Fruit fly (Drosophila melanogaster) whole organism, embryonic: Measurements from ENCODE around the gene siz.

Experiments used
- Abd-B ChIP-seq: fragments of 200-800 bp; sonication (Bioruptor generic); optimal IDR thresholded peaks from 2 replicates; lab custom pipeline; 2018; ENCODE audit warnings: missing biosample characterization, mild to moderate bottlenecking, missing genetic modification characterization, moderate library complexity
- B-H2 ChIP-seq: fragments of 200-800 bp; sonication (Bioruptor generic); optimal IDR thresholded peaks from 2 replicates; lab custom pipeline; 2018; ENCODE audit warnings: missing biosample characterization, mild to moderate bottlenecking, missing genetic modification characterization
- Bdp1 ChIP-seq: fragments of 200-800 bp; sonication (Bioruptor generic); optimal IDR thresholded peaks from 3 replicates; lab custom pipeline; 2016; ENCODE audit warnings: missing biosample characterization, missing genetic modification characterization
- Bteb2 ChIP-seq: fragments of 200-800 bp; sonication (Bioruptor generic); optimal IDR thresholded peaks from 2 replicates; lab custom pipeline; 2016; ENCODE audit warnings: missing biosample characterization, missing genetic modification characterization
- CG11696 ChIP-seq: fragments of 200-800 bp; sonication (Bioruptor generic); IDR thresholded peaks from 2 replicates; pipeline ENCODE4 v1.3.6; 2022; ENCODE audit warnings: missing biosample characterization, missing genetic modification characterization
- CG12071 ChIP-seq: fragments of 200-800 bp; sonication (Bioruptor generic); optimal IDR thresholded peaks from 3 replicates; lab custom pipeline; 2018; ENCODE audit warnings: missing biosample characterization, mild to moderate bottlenecking, missing genetic modification characterization
- CG12104 ChIP-seq: fragments of 200-800 bp; sonication (Bioruptor generic); optimal IDR thresholded peaks from 3 replicates; lab custom pipeline; 2016; ENCODE audit warnings: missing biosample characterization, missing genetic modification characterization
- CG12219 ChIP-seq: fragments of 200-800 bp; sonication (Bioruptor generic); optimal IDR thresholded peaks from 3 replicates; lab custom pipeline; 2018; ENCODE audit warnings: missing biosample characterization, mild to moderate bottlenecking, missing genetic modification characterization
- CG12391 ChIP-seq: fragments of 200-800 bp; sonication (Bioruptor generic); optimal IDR thresholded peaks from 3 replicates; lab custom pipeline; 2018; ENCODE audit warnings: missing biosample characterization, mild to moderate bottlenecking, missing genetic modification characterization, moderate library complexity
- CG13123 ChIP-seq: fragments of 200-800 bp; sonication (Bioruptor generic); optimal IDR thresholded peaks from 2 replicates; lab custom pipeline; 2016; ENCODE audit warnings: missing biosample characterization, missing genetic modification characterization
- CG13894 ChIP-seq: fragments of 200-800 bp; sonication (Bioruptor generic); optimal IDR thresholded peaks from 3 replicates; lab custom pipeline; 2018; ENCODE audit warnings: missing biosample characterization, mild to moderate bottlenecking, missing genetic modification characterization, moderate library complexity
- CG14014 ChIP-seq: fragments of 200-800 bp; sonication (Bioruptor generic); IDR thresholded peaks from 2 replicates; pipeline ENCODE4 v1.3.6; 2022; ENCODE audit warnings: missing biosample characterization, missing genetic modification characterization
- CG14965 ChIP-seq: fragments of 200-800 bp; sonication (Bioruptor generic); optimal IDR thresholded peaks from 2 replicates; lab custom pipeline; 2016; ENCODE audit warnings: missing biosample characterization, missing genetic modification characterization, borderline replicate concordance
- CG1647 ChIP-seq: fragments of 200-800 bp; sonication (Bioruptor generic); optimal IDR thresholded peaks from 3 replicates; lab custom pipeline; 2016; ENCODE audit warnings: missing biosample characterization, missing genetic modification characterization
- CG17829 ChIP-seq: fragments of 200-800 bp; optimal IDR thresholded peaks from 2 replicates; lab custom pipeline; 2019; ENCODE audit warnings: missing biosample characterization, mild to moderate bottlenecking, missing genetic modification characterization, moderate library complexity
- CG18476 ChIP-seq: fragments of 200-800 bp; sonication (Bioruptor generic); optimal IDR thresholded peaks from 2 replicates; lab custom pipeline; 2016; ENCODE audit warnings: missing biosample characterization, mild to moderate bottlenecking, missing genetic modification characterization
- CG2712 ChIP-seq: fragments of 200-800 bp; optimal IDR thresholded peaks from 3 replicates; lab custom pipeline; 2019; ENCODE audit warnings: missing biosample characterization, mild to moderate bottlenecking, missing genetic modification characterization, moderate library complexity
- CG32532 ChIP-seq: fragments of 200-800 bp; sonication (Bioruptor generic); IDR thresholded peaks from 2 replicates; pipeline ENCODE4 v1.3.6; 2022; ENCODE audit warnings: missing biosample characterization, missing genetic modification characterization
- CG3407 ChIP-seq: fragments of 200-800 bp; sonication (Bioruptor generic); optimal IDR thresholded peaks from 2 replicates; lab custom pipeline; 2018; ENCODE audit warnings: missing biosample characterization, mild to moderate bottlenecking, missing genetic modification characterization
- CG4404 ChIP-seq: fragments of 200-800 bp; sonication (Bioruptor generic); IDR thresholded peaks from 2 replicates; pipeline ENCODE4 v1.3.6; 2022; ENCODE audit warnings: missing biosample characterization, missing genetic modification characterization
- CG6175 ChIP-seq: fragments of 200-800 bp; sonication (Bioruptor generic); IDR thresholded peaks from 3 replicates; pipeline ENCODE4 v1.3.6; 2022; ENCODE audit warnings: missing biosample characterization, missing genetic modification characterization
- CG6765 ChIP-seq: fragments of 200-800 bp; sonication (Bioruptor generic); optimal IDR thresholded peaks from 3 replicates; lab custom pipeline; 2017; ENCODE audit warnings: missing biosample characterization, mild to moderate bottlenecking, missing genetic modification characterization
- CG7271 ChIP-seq: fragments of 200-800 bp; sonication (Bioruptor generic); optimal IDR thresholded peaks from 2 replicates; lab custom pipeline; 2018; ENCODE audit warnings: missing biosample characterization, mild to moderate bottlenecking, missing genetic modification characterization, moderate library complexity
- CG7786 ChIP-seq: fragments of 200-800 bp; sonication (Bioruptor generic); optimal IDR thresholded peaks from 2 replicates; lab custom pipeline; 2016; ENCODE audit warnings: missing biosample characterization, missing genetic modification characterization
- CG7928 ChIP-seq: fragments of 200-800 bp; sonication (Bioruptor generic); optimal IDR thresholded peaks from 2 replicates; lab custom pipeline; 2017; ENCODE audit warnings: missing biosample characterization, mild to moderate bottlenecking, missing genetic modification characterization
- CG9932 ChIP-seq: fragments of 200-800 bp; sonication (Bioruptor generic); IDR thresholded peaks from 2 replicates; pipeline ENCODE4 v1.3.6; 2022; ENCODE audit warnings: missing biosample characterization, missing genetic modification characterization
- Dbx ChIP-seq: fragments of 200-800 bp; sonication (Bioruptor generic); IDR thresholded peaks from 3 replicates; pipeline ENCODE4 v1.3.6; 2022; ENCODE audit warnings: missing biosample characterization, missing genetic modification characterization
- Dll ChIP-seq: fragments of 200-800 bp; sonication (Bioruptor generic); IDR thresholded peaks from 4 replicates; pipeline ENCODE4 v1.3.6; 2022; ENCODE audit warnings: missing biosample characterization, missing genetic modification characterization; ENCODE audit not compliant: partially characterized antibody
- HLH4C ChIP-seq: fragments of 200-800 bp; sonication (Bioruptor generic); IDR thresholded peaks from 3 replicates; pipeline ENCODE4 v1.3.6; 2022; ENCODE audit warnings: missing biosample characterization, missing genetic modification characterization; ENCODE audit not compliant: partially characterized antibody
- Hey ChIP-seq: fragments of 200-800 bp; sonication (Bioruptor generic); optimal IDR thresholded peaks from 3 replicates; lab custom pipeline; 2018; ENCODE audit warnings: missing biosample characterization, mild to moderate bottlenecking, missing genetic modification characterization
- Hr3 ChIP-seq: fragments of 200-800 bp; sonication (Bioruptor generic); optimal IDR thresholded peaks from 3 replicates; lab custom pipeline; 2016; ENCODE audit warnings: missing biosample characterization, missing genetic modification characterization
- MTF-1 ChIP-seq: fragments of 200-800 bp; sonication (Bioruptor generic); optimal IDR thresholded peaks from 2 replicates; lab custom pipeline; 2018; ENCODE audit warnings: missing biosample characterization, mild to moderate bottlenecking, missing genetic modification characterization, borderline replicate concordance
- Ravus ChIP-seq: fragments of 200-800 bp; sonication (Bioruptor generic); IDR thresholded peaks from 2 replicates; pipeline ENCODE4 v1.3.6; 2022; ENCODE audit warnings: missing biosample characterization, missing genetic modification characterization
- Rfx ChIP-seq: fragments of 200-800 bp; sonication (Bioruptor generic); IDR thresholded peaks from 2 replicates; pipeline ENCODE4 v1.3.6; 2022; ENCODE audit warnings: missing biosample characterization, missing genetic modification characterization
- Rx ChIP-seq: fragments of 200-800 bp; sonication (Bioruptor generic); IDR thresholded peaks from 2 replicates; pipeline ENCODE4 v1.3.6; 2022; ENCODE audit warnings: missing biosample characterization, missing genetic modification characterization
- Xrp1 ChIP-seq: fragments of 200-800 bp; sonication (Bioruptor generic); IDR thresholded peaks from 2 replicates; pipeline ENCODE4 v1.3.6; 2022; ENCODE audit warnings: missing biosample characterization, missing genetic modification characterization
- bsh ChIP-seq, 2 experiments: fragments of 200-800 bp; sonication (Bioruptor generic); optimal IDR thresholded peaks; 2 replicates each; lab custom pipeline; 2017 to 2018; ENCODE audit warnings: mild to moderate bottlenecking in 2 of 2, missing biosample characterization in 2 of 2, missing genetic modification characterization in 2 of 2, moderate library complexity in 1 of 2
- dmrt11E ChIP-seq: fragments of 200-800 bp; sonication (Bioruptor generic); optimal IDR thresholded peaks from 3 replicates; lab custom pipeline; 2018; ENCODE audit warnings: missing biosample characterization, mild to moderate bottlenecking, missing genetic modification characterization, moderate library complexity
- exex ChIP-seq: fragments of 200-800 bp; sonication (Bioruptor generic); optimal IDR thresholded peaks from 4 replicates; lab custom pipeline; 2018; ENCODE audit warnings: missing biosample characterization, mild to moderate bottlenecking, missing genetic modification characterization, moderate library complexity
- gem ChIP-seq: fragments of 200-800 bp; sonication (Bioruptor generic); optimal IDR thresholded peaks from 2 replicates; lab custom pipeline; 2019; ENCODE audit warnings: missing biosample characterization, mild to moderate bottlenecking, missing genetic modification characterization, moderate library complexity
- hth ChIP-seq: fragments of >200 bp; optimal IDR thresholded peaks from 2 replicates; lab custom pipeline; 2017; ENCODE audit warnings: inconsistent platforms
- kni ChIP-seq: fragments of 200-800 bp; sonication (Bioruptor generic); optimal IDR thresholded peaks from 3 replicates; lab custom pipeline; 2017; ENCODE audit warnings: mild to moderate bottlenecking, missing biosample characterization, missing genetic modification reagents, missing genetic modification characterization
- lab ChIP-seq: fragments of 200-800 bp; sonication (Bioruptor generic); optimal IDR thresholded peaks from 3 replicates; lab custom pipeline; 2017; ENCODE audit warnings: missing biosample characterization, missing genetic modification characterization, mild to moderate bottlenecking, moderate library complexity, missing genetic modification reagents
- onecut ChIP-seq: fragments of 200-800 bp; sonication (Bioruptor generic); IDR thresholded peaks from 2 replicates; pipeline ENCODE4 v1.3.6; 2022; ENCODE audit warnings: missing biosample characterization, missing genetic modification characterization
- org-1 ChIP-seq: fragments of 200-800 bp; sonication (Bioruptor generic); optimal IDR thresholded peaks from 2 replicates; lab custom pipeline; 2017; ENCODE audit warnings: missing biosample characterization, missing genetic modification characterization
- sim ChIP-seq: fragments of 200-800 bp; sonication (Bioruptor generic); IDR thresholded peaks from 2 replicates; pipeline ENCODE4 v1.3.6; 2022; ENCODE audit warnings: missing biosample characterization, missing genetic modification characterization
- sr ChIP-seq: fragments of 200-800 bp; sonication (Bioruptor generic); IDR thresholded peaks from 3 replicates; pipeline ENCODE4 v1.3.6; 2022; ENCODE audit warnings: missing biosample characterization, missing genetic modification characterization
- unpg ChIP-seq: fragments of 200-800 bp; sonication (Bioruptor generic); optimal IDR thresholded peaks from 3 replicates; lab custom pipeline; 2018; ENCODE audit warnings: missing biosample characterization, mild to moderate bottlenecking, missing genetic modification characterization, moderate library complexity
- zen ChIP-seq: fragments of 200-800 bp; sonication (Bioruptor generic); optimal IDR thresholded peaks from 3 replicates; lab custom pipeline; 2018; ENCODE audit warnings: missing biosample characterization, mild to moderate bottlenecking, missing genetic modification characterization, moderate library complexity
- zf30C ChIP-seq: fragments of 200-800 bp; sonication (Bioruptor generic); optimal IDR thresholded peaks from 3 replicates; lab custom pipeline; 2018; ENCODE audit warnings: missing biosample characterization, mild to moderate bottlenecking, missing genetic modification characterization

siz gene

DNA sequence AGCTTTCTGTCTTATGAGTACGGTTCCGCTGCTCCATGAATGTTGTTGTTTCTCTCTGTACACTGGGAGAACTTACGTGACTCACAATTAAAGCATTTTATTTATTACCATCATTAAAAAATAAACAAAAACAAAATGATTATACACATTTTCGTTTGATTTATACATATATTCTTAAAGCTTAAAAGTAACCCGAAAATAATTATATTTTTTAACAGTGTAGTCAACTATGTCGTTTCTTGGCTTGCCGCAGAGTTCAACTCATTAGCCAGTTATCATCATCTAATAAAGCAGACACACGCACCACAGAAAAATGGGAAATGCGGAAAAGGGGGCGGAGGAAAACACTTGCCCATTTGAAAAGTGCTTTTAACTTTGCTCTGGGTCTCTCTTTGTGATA is 3.1 kb downstream of the siz start (continued):
- TF ChIP-seq Ravus (GFP tag; lab: Robert Waterston, UW) (peak; percentile 18; the same call in 1 of the 2 replicates), B-H2 (GFP tag; lab: Kevin White, UChicago) (no peak), Rx (no peak), sr (GFP tag; lab: Robert Waterston, UW) (no peak), CG2712 (tag; lab: Kevin White, UChicago) (peak; percentile 88), CG11696 (GFP tag; lab: Robert Waterston, UW) (no peak; the same call in 1 of the 2 replicates), HLH4C (GFP tag; lab: Robert Waterston, UW) (no peak), CG14965 (GFP tag; lab: Kevin White, UChicago) (no peak), exex (tag; lab: Kevin White, UChicago) (peak; percentile 1), CG12104 (GFP tag; lab: Kevin White, UChicago) (peak; percentile 63), CG14014 (GFP tag; lab: Robert Waterston, UW) (peak; percentile 78), CG7928 (GFP tag; lab: Kevin White, UChicago) (peak; percentile 44), zf30C (peak; percentile 55), CG4404 (GFP tag; lab: Robert Waterston, UW) (no peak), org-1 (GFP tag; lab: Kevin White, UChicago) (peak; percentile 57), CG7271 (tag; lab: Kevin White, UChicago) (no peak), CG1647 (peak; percentile 54), CG17829 (tag; lab: Kevin White, UChicago) (peak; percentile 85), gem (tag; lab: Kevin White, UChicago) (peak; percentile 92), Hr3 (peak; percentile 76), CG12219 (peak; percentile 67), CG12071 (GFP tag; lab: Kevin White, UChicago) (peak; percentile 53), Xrp1 (GFP tag; lab: Robert Waterston, UW) (peak; percentile 86), CG3407 (peak; percentile 59), lab (GFP tag; lab: Kevin White, UChicago) (peak; percentile 83), MTF-1 (GFP tag; lab: Kevin White, UChicago) (peak; percentile 62), Rfx (GFP tag; lab: Robert Waterston, UW) (peak; percentile 65), CG32532 (GFP tag; lab: Robert Waterston, UW) (peak; percentile 74), CG18476 (GFP tag; lab: Kevin White, UChicago) (peak; percentile 58), zen (tag; lab: Kevin White, UChicago) (peak; percentile 61), Bdp1 (GFP tag; lab: Kevin White, UChicago) (peak; percentile 16), unpg (GFP tag; lab: Kevin White, UChicago) (peak; percentile 90), kni (GFP tag; lab: Kevin White, UChicago) (no peak), Abd-B (GFP tag; lab: Kevin White, UChicago) (peak; percentile 67), dmrt11E (tag; lab: Kevin White, UChicago) (peak; percentile 79), Dll (GFP tag; lab: Robert Waterston, UW) (no peak), Hey (no peak), CG12391 (peak; percentile 89), CG6175 (GFP tag; lab: Robert Waterston, UW) (no peak), sim (GFP tag; lab: Robert Waterston, UW) (0 out of 2 replicates have a peak, but pooled peaks have one; percentile 42), bsh (GFP tag; optimal IDR thresholded peaks at IDR 0.05; lab: Kevin White, UChicago) (peak in 1 of 2 experiments; percentile 93), CG6765 (GFP tag; lab: Kevin White, UChicago) (no peak), Bteb2 (GFP tag; lab: Kevin White, UChicago) (peak; percentile 64), onecut (GFP tag; lab: Robert Waterston, UW) (peak; percentile 53), CG13123 (peak; percentile 50), CG7786 (GFP tag; lab: Kevin White, UChicago) (peak; percentile 37), CG9932 (GFP tag; lab: Robert Waterston, UW) (peak; percentile 68), Dbx (GFP tag; lab: Robert Waterston, UW) (peak; percentile 65; the same call in 2 of the 3 replicates), CG13894 (tag; lab: Kevin White, UChicago) (peak; percentile 54), hth (lab: Kevin White, UChicago) (no peak)
